Worm (Caenorhabditis elegans): ENCODE data around the gene F49C5.7.

The F49C5.7 gene

ce11 chrII:12550940-12551339 is 15.0 kb upstream of the F49C5.7 start:
- TF ChIP-seq sea-1 (GFP tag; conservative IDR thresholded peaks at IDR 0.05) = no peak
- TF ChIP-seq hmg-4 (GFP tag; optimal IDR thresholded peaks at IDR 0.05) = no peak
- no peak for TF ChIP-seq F13C5.2 (tag; optimal IDR thresholded peaks at IDR 0.05)
- TF ChIP-seq ets-7 (tag; optimal IDR thresholded peaks at IDR 0.05) = no peak
- no peak for TF ChIP-seq ceh-13 (GFP tag; optimal IDR thresholded peaks at IDR 0.05)
- TF ChIP-seq flt-1 (GFP tag; IDR thresholded peaks at IDR 0.05) = no peak
- no peak for TF ChIP-seq scrt-1 (GFP tag; IDR thresholded peaks at IDR 0.05)
- no peak for TF ChIP-seq tbx-11 (GFP tag; IDR thresholded peaks at IDR 0.05)
- TF ChIP-seq B0310.2 (tag; optimal IDR thresholded peaks at IDR 0.05) = no peak
- TF ChIP-seq tbx-37 (GFP tag; conservative IDR thresholded peaks at IDR 0.05) = no peak
- no peak for TF ChIP-seq ama-1 (optimal IDR thresholded peaks at IDR 0.05)
- TF ChIP-seq aly-1 (tag; optimal IDR thresholded peaks at IDR 0.05) = no peak
- TF ChIP-seq ceh-36 (tag; optimal IDR thresholded peaks at IDR 0.05) = no peak
- no peak for TF ChIP-seq tra-4 (tag; optimal IDR thresholded peaks at IDR 0.05)
- TF ChIP-seq pes-1 (GFP tag; IDR thresholded peaks at IDR 0.05) = no peak
- no peak for TF ChIP-seq hnd-1 (tag; optimal IDR thresholded peaks at IDR 0.05)

- no peak for TF ChIP-seq flt-1 (GFP tag; IDR thresholded peaks at IDR 0.05)
Observed at ce11 chrII:12555579-12555978, 10.4 kb upstream of the F49C5.7 start, which contains the start of gene F49C5.11. TSS of gene F49C5.11 (plus strand) at chrII:12555879.

ce11 chrII:12560210-12560609 is 5.7 kb upstream of the F49C5.7 start, which contains the start of gene F49C5.12:
TSS of gene F49C5.12 (minus strand) at chrII:12560310.
- TF ChIP-seq ama-1 (optimal IDR thresholded peaks at IDR 0.05) = no peak
- TF ChIP-seq flt-1 (GFP tag; IDR thresholded peaks at IDR 0.05) = no peak
- TF ChIP-seq hmg-4 (GFP tag; optimal IDR thresholded peaks at IDR 0.05) = no peak
- TF ChIP-seq sea-1 (GFP tag; conservative IDR thresholded peaks at IDR 0.05) = no peak
- TF ChIP-seq hmbx-1 (tag; optimal IDR thresholded peaks at IDR 0.05) = no peak
- no peak for TF ChIP-seq ets-7 (tag; optimal IDR thresholded peaks at IDR 0.05)
- no peak for TF ChIP-seq ceh-36 (tag; optimal IDR thresholded peaks at IDR 0.05)
- no peak for TF ChIP-seq ceh-13 (GFP tag; optimal IDR thresholded peaks at IDR 0.05)
- no peak for TF ChIP-seq tra-4 (tag; optimal IDR thresholded peaks at IDR 0.05)
- no peak for TF ChIP-seq aly-1 (tag; optimal IDR thresholded peaks at IDR 0.05)
- no peak for TF ChIP-seq tbx-37 (GFP tag; conservative IDR thresholded peaks at IDR 0.05)
- no peak for TF ChIP-seq F13C5.2 (tag; optimal IDR thresholded peaks at IDR 0.05)
- no peak for TF ChIP-seq pes-1 (GFP tag; IDR thresholded peaks at IDR 0.05)
- no peak for TF ChIP-seq scrt-1 (GFP tag; IDR thresholded peaks at IDR 0.05)
- no peak for TF ChIP-seq B0310.2 (tag; optimal IDR thresholded peaks at IDR 0.05)

ce11 chrII:12570523-12570922 is 4.6 kb downstream of the F49C5.7 start, which contains the start of gene Y38E10A.1:
TSS of gene Y38E10A.1 (minus strand) at chrII:12570623.
- TF ChIP-seq ets-7 (tag; optimal IDR thresholded peaks at IDR 0.05) (no peak), ama-1 (optimal IDR thresholded peaks at IDR 0.05) (no peak), ceh-36 (tag; optimal IDR thresholded peaks at IDR 0.05) (no peak), tra-4 (tag; optimal IDR thresholded peaks at IDR 0.05) (no peak), tbx-37 (GFP tag; conservative IDR thresholded peaks at IDR 0.05) (no peak), hmbx-1 (tag; optimal IDR thresholded peaks at IDR 0.05) (no peak), ceh-13 (GFP tag; optimal IDR thresholded peaks at IDR 0.05) (no peak), aly-1 (tag; optimal IDR thresholded peaks at IDR 0.05) (no peak), scrt-1 (GFP tag; IDR thresholded peaks at IDR 0.05) (no peak), F13C5.2 (tag; optimal IDR thresholded peaks at IDR 0.05) (no peak), flt-1 (GFP tag; IDR thresholded peaks at IDR 0.05) (no peak), tbx-11 (GFP tag; IDR thresholded peaks at IDR 0.05) (no peak), hmg-4 (GFP tag; optimal IDR thresholded peaks at IDR 0.05) (no peak), pes-1 (GFP tag; IDR thresholded peaks at IDR 0.05) (no peak), B0310.2 (tag; optimal IDR thresholded peaks at IDR 0.05) (no peak), sea-1 (GFP tag; conservative IDR thresholded peaks at IDR 0.05) (no peak), hnd-1 (tag; optimal IDR thresholded peaks at IDR 0.05) (no peak)

ce11 chrII:12572760-12573159 is 6.8 kb downstream of the F49C5.7 start, which contains the start of gene Y38E10A.35:
TSS of gene Y38E10A.35 (minus strand) at chrII:12572860.
- no peak for TF ChIP-seq ceh-13 (GFP tag; optimal IDR thresholded peaks at IDR 0.05)
- no peak for TF ChIP-seq B0310.2 (tag; optimal IDR thresholded peaks at IDR 0.05)
- no peak for TF ChIP-seq hmg-4 (GFP tag; optimal IDR thresholded peaks at IDR 0.05)
- TF ChIP-seq pes-1 (GFP tag; IDR thresholded peaks at IDR 0.05) = no peak
- TF ChIP-seq tbx-11 (GFP tag; IDR thresholded peaks at IDR 0.05) = no peak
- TF ChIP-seq hmbx-1 (tag; optimal IDR thresholded peaks at IDR 0.05) = no peak
- TF ChIP-seq ceh-36 (tag; optimal IDR thresholded peaks at IDR 0.05) = no peak
- TF ChIP-seq ets-7 (tag; optimal IDR thresholded peaks at IDR 0.05) = no peak
- TF ChIP-seq hnd-1 (tag; optimal IDR thresholded peaks at IDR 0.05) = no peak
- no peak for TF ChIP-seq scrt-1 (GFP tag; IDR thresholded peaks at IDR 0.05)
- TF ChIP-seq F13C5.2 (tag; optimal IDR thresholded peaks at IDR 0.05) = no peak
- no peak for TF ChIP-seq sea-1 (GFP tag; conservative IDR thresholded peaks at IDR 0.05)
- no peak for TF ChIP-seq tra-4 (tag; optimal IDR thresholded peaks at IDR 0.05)
- no peak for TF ChIP-seq aly-1 (tag; optimal IDR thresholded peaks at IDR 0.05)
- TF ChIP-seq flt-1 (GFP tag; IDR thresholded peaks at IDR 0.05) = no peak
- no peak for TF ChIP-seq tbx-37 (GFP tag; conservative IDR thresholded peaks at IDR 0.05)
- TF ChIP-seq ama-1 (optimal IDR thresholded peaks at IDR 0.05) = no peak

ce11 chrII:12573541-12573940 is 7.6 kb downstream of the F49C5.7 start, which contains the start of gene Y38E10A.2:
TSS of gene Y38E10A.2 (minus strand) at chrII:12573641.
- TF ChIP-seq scrt-1 (GFP tag; IDR thresholded peaks at IDR 0.05) (no peak), ets-7 (tag; optimal IDR thresholded peaks at IDR 0.05) (no peak)

ce11 chrII:12574668-12575067 is 8.7 kb downstream of the F49C5.7 start, which contains the start of gene Y38E10A.3:
TSS of gene Y38E10A.3 (minus strand) at chrII:12574768.
- TF ChIP-seq tbx-37 (GFP tag; conservative IDR thresholded peaks at IDR 0.05) (no peak), pes-1 (GFP tag; IDR thresholded peaks at IDR 0.05) (no peak), ceh-36 (tag; optimal IDR thresholded peaks at IDR 0.05) (no peak), flt-1 (GFP tag; IDR thresholded peaks at IDR 0.05) (no peak)

- TF ChIP-seq ceh-36 (tag; optimal IDR thresholded peaks at IDR 0.05) (no peak), scrt-1 (GFP tag; IDR thresholded peaks at IDR 0.05) (no peak), tra-4 (tag; optimal IDR thresholded peaks at IDR 0.05) (no peak), hnd-1 (tag; optimal IDR thresholded peaks at IDR 0.05) (no peak), flt-1 (GFP tag; IDR thresholded peaks at IDR 0.05) (no peak), tbx-11 (GFP tag; IDR thresholded peaks at IDR 0.05) (no peak), ets-7 (tag; optimal IDR thresholded peaks at IDR 0.05) (no peak), sea-1 (GFP tag; conservative IDR thresholded peaks at IDR 0.05) (no peak), B0310.2 (tag; optimal IDR thresholded peaks at IDR 0.05) (no peak), hmbx-1 (tag; optimal IDR thresholded peaks at IDR 0.05) (no peak), pes-1 (GFP tag; IDR thresholded peaks at IDR 0.05) (no peak)
Observed at ce11 chrII:12577754-12578153, 11.8 kb downstream of the F49C5.7 start, which contains the start of gene clec-8. TSS of gene clec-8 (minus strand) at chrII:12578061.
